Fruit fly (Drosophila melanogaster): Measurements from ENCODE around the gene CG9717.

The CG9717 gene

DNA sequence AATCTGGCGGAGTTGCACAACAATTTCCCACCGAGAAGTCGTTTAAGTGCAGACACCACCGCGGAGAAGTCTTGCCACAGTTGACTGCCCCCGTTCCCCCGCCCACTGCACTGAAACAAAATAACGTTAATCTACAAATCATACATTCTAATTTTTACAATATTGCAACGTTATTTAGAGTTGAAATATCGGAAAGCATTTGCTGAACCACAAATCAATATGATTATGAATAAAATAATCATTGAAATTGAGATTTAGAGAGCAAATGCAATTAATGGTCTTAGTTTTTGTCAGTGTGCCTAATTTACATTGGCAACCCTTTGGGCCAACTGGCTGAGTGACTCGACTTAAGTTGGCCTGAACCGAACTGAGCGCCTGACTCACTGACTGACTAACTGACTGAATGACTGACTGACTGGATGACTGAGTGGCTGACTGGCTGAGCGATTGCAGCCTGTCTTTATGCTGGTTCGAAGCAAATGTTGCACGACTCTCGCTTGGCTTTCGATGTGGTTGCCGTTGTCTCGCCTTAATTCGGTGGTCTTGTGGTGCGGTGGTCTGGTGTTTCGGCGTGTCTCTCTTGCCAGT, 16.5 kb downstream of the CG9717 start (continued):
- TF ChIP-seq Eip78C (GFP tag), result peak; percentile 98
- TF ChIP-seq CG15336 (GFP tag; IDR thresholded peaks at IDR 0.05), result peak; percentile 92
- peak; percentile 92 for TF ChIP-seq CG6792 (GFP tag; optimal IDR thresholded peaks at IDR 0.05)
- peak; percentile 75 for TF ChIP-seq Eip93F (GFP tag; optimal IDR thresholded peaks at IDR 0.05)
- peak; percentile 93 for TF ChIP-seq pdm3 (GFP tag; optimal IDR thresholded peaks at IDR 0.05)
- peak; percentile 78 for TF ChIP-seq CG16779 (tag; optimal IDR thresholded peaks at IDR 0.05)
- peak; percentile 88 for TF ChIP-seq vri (GFP tag; optimal IDR thresholded peaks at IDR 0.05)
- TF ChIP-seq CG3032 (tag; optimal IDR thresholded peaks at IDR 0.05), result peak; percentile 90
- peak; percentile 86 for TF ChIP-seq Lpt (GFP tag; optimal IDR thresholded peaks at IDR 0.05)
- TF ChIP-seq CG6808 (GFP tag; optimal IDR thresholded peaks at IDR 0.05), result peak; percentile 85
- peak; percentile 88 for TF ChIP-seq Ets21C (GFP tag; optimal IDR thresholded peaks at IDR 0.05)
- peak; percentile 93 for TF ChIP-seq lz (GFP tag; optimal IDR thresholded peaks at IDR 0.05)
- TF ChIP-seq ss (GFP tag; optimal IDR thresholded peaks at IDR 0.05), result peak; percentile 57 to 72
- TF ChIP-seq dsx (GFP tag; optimal IDR thresholded peaks at IDR 0.05; ENCODE audit: poor library complexity, severe bottlenecking), result peak; percentile 85
- peak; percentile 69 for TF ChIP-seq fd85E (GFP tag; optimal IDR thresholded peaks at IDR 0.05)
- peak; percentile 90 for TF ChIP-seq Met (GFP tag; optimal IDR thresholded peaks at IDR 0.05)
- TF ChIP-seq CG7368 (GFP tag; optimal IDR thresholded peaks at IDR 0.05), result peak; percentile 86
- TF ChIP-seq fd59A (GFP tag; optimal IDR thresholded peaks at IDR 0.05), result peak; percentile 84
- peak; percentile 93 for TF ChIP-seq Eip75B (GFP tag; optimal IDR thresholded peaks at IDR 0.05)
- TF ChIP-seq svp (GFP tag), result peak; percentile 96
- TF ChIP-seq cyc (GFP tag; optimal IDR thresholded peaks at IDR 0.05), result peak; percentile 94
- peak; percentile 93 for TF ChIP-seq CG3919 (GFP tag; optimal IDR thresholded peaks at IDR 0.05)
- peak; percentile 92 for TF ChIP-seq CG31627 (GFP tag; optimal IDR thresholded peaks at IDR 0.05)
- TF ChIP-seq Hr39 (GFP tag; optimal IDR thresholded peaks at IDR 0.05), result peak; percentile 90

dm6 chr3R:30567215-30567614, 19.9 kb downstream of the CG9717 start:
- TF ChIP-seq CG8632 (GFP tag; optimal IDR thresholded peaks at IDR 0.05) (no peak), Smox (GFP tag; optimal IDR thresholded peaks at IDR 0.05) (peak; percentile 18), CG31627 (GFP tag; optimal IDR thresholded peaks at IDR 0.05) (peak; percentile 40), CG6792 (GFP tag; optimal IDR thresholded peaks at IDR 0.05) (peak; percentile 20), pdm3 (GFP tag; optimal IDR thresholded peaks at IDR 0.05) (peak; percentile 59), CG16779 (tag; optimal IDR thresholded peaks at IDR 0.05) (no peak), CG11294 (GFP tag; IDR thresholded peaks at IDR 0.05) (no peak; the same call in 1 of the 2 replicates), Eip78C (GFP tag) (peak; percentile 88), CG10631 (GFP tag; optimal IDR thresholded peaks at IDR 0.05) (peak; percentile 50), CG6854 (GFP tag; optimal IDR thresholded peaks at IDR 0.05) (no peak), Sox102F (GFP tag; optimal IDR thresholded peaks at IDR 0.05) (peak; percentile 29), esn (GFP tag; optimal IDR thresholded peaks at IDR 0.05) (peak; percentile 33), CG6276 (GFP tag; optimal IDR thresholded peaks at IDR 0.05) (peak; percentile 61), Gug (GFP tag; IDR thresholded peaks at IDR 0.05) (peak; percentile 47), CG34406 (GFP tag; optimal IDR thresholded peaks at IDR 0.05) (peak; percentile 22), Hr39 (GFP tag; optimal IDR thresholded peaks at IDR 0.05) (peak; percentile 40), vri (GFP tag; optimal IDR thresholded peaks at IDR 0.05) (no peak), CG3919 (GFP tag; optimal IDR thresholded peaks at IDR 0.05) (peak; percentile 54), topi (GFP tag; optimal IDR thresholded peaks at IDR 0.05) (peak; percentile 45), Hr38 (GFP tag; optimal IDR thresholded peaks at IDR 0.05) (no peak), CG6163 (GFP tag; IDR thresholded peaks at IDR 0.05) (peak; percentile 75), CG7368 (GFP tag; optimal IDR thresholded peaks at IDR 0.05) (peak; percentile 29), spab (GFP tag; optimal IDR thresholded peaks at IDR 0.05) (peak; percentile 14), fkh (GFP tag; optimal IDR thresholded peaks at IDR 0.05) (no peak), Eip93F (GFP tag; optimal IDR thresholded peaks at IDR 0.05) (no peak), CG6808 (GFP tag; optimal IDR thresholded peaks at IDR 0.05) (no peak), Ets96B (tag; optimal IDR thresholded peaks at IDR 0.05) (peak; percentile 35), CG10669 (GFP tag; optimal IDR thresholded peaks at IDR 0.05) (peak; percentile 29), net (GFP tag; optimal IDR thresholded peaks at IDR 0.05) (peak; percentile 32), Met (GFP tag; optimal IDR thresholded peaks at IDR 0.05) (peak; percentile 50), Ets21C (GFP tag; optimal IDR thresholded peaks at IDR 0.05) (no peak), Sox14 (GFP tag; optimal IDR thresholded peaks at IDR 0.05) (peak; percentile 64), CG8319 (GFP tag; optimal IDR thresholded peaks at IDR 0.05) (no peak), CG1621 (tag; optimal IDR thresholded peaks at IDR 0.05) (no peak), ss (GFP tag; optimal IDR thresholded peaks at IDR 0.05) (no peak), achi (GFP tag; optimal IDR thresholded peaks at IDR 0.05) (peak; percentile 55), OdsH (GFP tag; optimal IDR thresholded peaks at IDR 0.05) (peak; percentile 62), eg (GFP tag; IDR thresholded peaks at IDR 0.05) (peak; percentile 54; the same call in 2 of the 3 replicates)
